Worm (Caenorhabditis elegans) whole organism, early embryonic: Measurements from ENCODE around the gene W10G6.1.

Experiments
- B0310.2 ChIP-seq: sonication (generic microtip); optimal IDR thresholded peaks from 2 replicates; lab custom pipeline; 2016; ENCODE audit warnings: mild to moderate bottlenecking, missing genetic modification characterization, missing compliant biosample characterization
- F13C5.2 ChIP-seq: sonication (generic microtip); optimal IDR thresholded peaks from 2 replicates; lab custom pipeline; 2017; ENCODE audit warnings: mild to moderate bottlenecking, missing genetic modification characterization, inconsistent platforms, missing compliant biosample characterization
- aly-1 ChIP-seq: sonication (generic microtip); optimal IDR thresholded peaks from 2 replicates; lab custom pipeline; 2016; ENCODE audit warnings: missing genetic modification characterization, missing compliant biosample characterization
- ama-1 ChIP-seq: fragments of 150-350 bp; optimal IDR thresholded peaks from 2 replicates; lab custom pipeline; 2014
- ceh-13 ChIP-seq: fragments of 200-800 bp; sonication (Bioruptor generic); optimal IDR thresholded peaks from 2 replicates; lab custom pipeline; 2018; ENCODE audit warnings: mild to moderate bottlenecking, missing genetic modification characterization, missing compliant biosample characterization
- ceh-36 ChIP-seq: sonication (generic microtip); optimal IDR thresholded peaks from 2 replicates; lab custom pipeline; 2016; ENCODE audit warnings: missing genetic modification characterization, inconsistent platforms, missing compliant biosample characterization
- ets-7 ChIP-seq: sonication (generic microtip); optimal IDR thresholded peaks from 2 replicates; lab custom pipeline; 2016; ENCODE audit warnings: missing genotype, missing genetic modification characterization, missing compliant biosample characterization
- flt-1 ChIP-seq: fragments of 200-800 bp; sonication (Bioruptor generic); IDR thresholded peaks from 2 replicates; pipeline ENCODE4 v1.3.6; 2022; ENCODE audit warnings: missing genetic modification characterization, missing compliant biosample characterization
- hmbx-1 ChIP-seq: sonication (generic microtip); optimal IDR thresholded peaks from 2 replicates; lab custom pipeline; 2016; ENCODE audit warnings: mild to moderate bottlenecking, missing genetic modification characterization, missing compliant biosample characterization
- hmg-4 ChIP-seq: fragments of 200-800 bp; sonication (Bioruptor generic); optimal IDR thresholded peaks from 2 replicates; lab custom pipeline; 2018; ENCODE audit warnings: mild to moderate bottlenecking, missing genetic modification characterization, missing compliant biosample characterization
- hnd-1 ChIP-seq: sonication (generic microtip); optimal IDR thresholded peaks from 2 replicates; lab custom pipeline; 2016; ENCODE audit warnings: missing genetic modification characterization, missing compliant biosample characterization
- pes-1 ChIP-seq: fragments of 200-800 bp; sonication (Bioruptor generic); IDR thresholded peaks from 2 replicates; pipeline ENCODE4 v1.3.6; 2022; ENCODE audit warnings: missing genetic modification reagents, missing genetic modification characterization, missing compliant biosample characterization
- sea-1 ChIP-seq: fragments of 200-800 bp; sonication (Bioruptor generic); conservative IDR thresholded peaks from 2 replicates; pipeline ENCODE4 v1.3.6; 2022; ENCODE audit warnings: missing genetic modification characterization, missing compliant biosample characterization
- tbx-37 ChIP-seq: fragments of 200-800 bp; sonication (Bioruptor generic); conservative IDR thresholded peaks from 2 replicates; pipeline ENCODE4 v1.3.6; 2022; ENCODE audit warnings: missing genetic modification reagents, missing genetic modification characterization, missing compliant biosample characterization

DNA sequence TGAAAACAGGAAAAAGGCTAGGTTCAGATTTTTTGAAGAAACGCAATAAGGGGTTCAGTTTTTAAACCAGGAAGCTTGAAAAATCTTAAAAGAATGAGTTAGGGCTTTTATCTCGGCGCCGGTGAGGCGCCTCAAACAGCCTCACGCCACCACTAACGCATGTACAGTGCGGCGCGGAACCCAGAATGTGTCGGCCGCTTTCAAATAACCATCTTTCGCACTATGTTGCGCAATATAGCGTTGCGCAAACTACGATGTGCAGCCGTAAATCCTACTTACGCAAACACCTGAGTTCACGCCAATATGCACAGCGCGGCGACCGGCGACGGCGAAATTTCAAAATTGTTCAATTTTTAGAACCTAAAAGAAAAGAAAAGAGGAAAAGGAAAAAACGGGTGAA lies 44.6 kb downstream of the W10G6.1 start:
- TF ChIP-seq flt-1 (GFP tag; lab: Robert Waterston, UW) (no peak), ceh-13 (no peak), hnd-1 (tag; lab: Kevin White, UChicago) (no peak), ama-1 (lab: Kevin White, UChicago) (no peak), B0310.2 (tag; lab: Kevin White, UChicago) (no peak), ceh-36 (tag; lab: Kevin White, UChicago) (no peak), ets-7 (no peak), tbx-37 (GFP tag; lab: Robert Waterston, UW) (no peak), hmbx-1 (tag; lab: Kevin White, UChicago) (no peak), F13C5.2 (tag; lab: Kevin White, UChicago) (no peak), sea-1 (no peak), pes-1 (no peak), aly-1 (tag; lab: Kevin White, UChicago) (no peak), hmg-4 (GFP tag; lab: Kevin White, UChicago) (no peak)
